Fruit fly (Drosophila melanogaster) whole organism, prepupa: ENCODE data around the gene CG31275.

Experiments used
- Blimp-1 ChIP-seq: fragments of 200-800 bp; sonication (Bioruptor generic); optimal IDR thresholded peaks from 3 replicates; lab custom pipeline; 2017; ENCODE audit warnings: missing biosample characterization, missing genetic modification characterization, mild to moderate bottlenecking, moderate library complexity, missing genetic modification reagents
- CG10631 ChIP-seq: fragments of 200-800 bp; sonication (Bioruptor generic); optimal IDR thresholded peaks from 2 replicates; lab custom pipeline; 2016; ENCODE audit warnings: missing biosample characterization, missing genetic modification characterization
- CG10669 ChIP-seq: fragments of 200-800 bp; sonication (Bioruptor generic); optimal IDR thresholded peaks from 3 replicates; lab custom pipeline; 2018; ENCODE audit warnings: missing biosample characterization, mild to moderate bottlenecking, missing genetic modification characterization, moderate library complexity
- CG11762 ChIP-seq: fragments of 200-800 bp; sonication (Bioruptor generic); optimal IDR thresholded peaks from 3 replicates; lab custom pipeline; 2016; ENCODE audit warnings: missing biosample characterization, missing genetic modification characterization; ENCODE audit not compliant: insufficient read depth
- CG11902 ChIP-seq: fragments of 200-800 bp; sonication (Bioruptor generic); optimal IDR thresholded peaks from 3 replicates; lab custom pipeline; 2016; ENCODE audit warnings: missing biosample characterization, missing genetic modification characterization
- CG15336 ChIP-seq: fragments of 200-800 bp; sonication (Bioruptor generic); IDR thresholded peaks from 2 replicates; pipeline ENCODE4 v1.3.6; 2022; ENCODE audit warnings: missing biosample characterization, missing genetic modification characterization
- CG1621 ChIP-seq: fragments of 200-800 bp; sonication (Bioruptor generic); optimal IDR thresholded peaks from 3 replicates; lab custom pipeline; 2018; ENCODE audit warnings: missing biosample characterization, mild to moderate bottlenecking, missing genetic modification characterization
- CG16779 ChIP-seq: fragments of 200-800 bp; sonication (Bioruptor generic); optimal IDR thresholded peaks from 3 replicates; lab custom pipeline; 2017; ENCODE audit warnings: missing biosample characterization, mild to moderate bottlenecking, missing genetic modification characterization
- CG3032 ChIP-seq: fragments of 200-800 bp; optimal IDR thresholded peaks from 2 replicates; lab custom pipeline; 2019; ENCODE audit warnings: missing biosample characterization, mild to moderate bottlenecking, missing genetic modification characterization, moderate library complexity
- CG31627 ChIP-seq: fragments of 200-800 bp; sonication (Bioruptor generic); optimal IDR thresholded peaks from 3 replicates; lab custom pipeline; 2016; ENCODE audit warnings: missing biosample characterization, missing genetic modification characterization
- CG32006 ChIP-seq: fragments of 200-800 bp; sonication (Bioruptor generic); optimal IDR thresholded peaks from 3 replicates; lab custom pipeline; 2017; ENCODE audit warnings: missing biosample characterization, mild to moderate bottlenecking, missing genetic modification characterization
- CG3919 ChIP-seq: fragments of 200-800 bp; sonication (Bioruptor generic); optimal IDR thresholded peaks from 3 replicates; lab custom pipeline; 2016; ENCODE audit warnings: missing biosample characterization, missing genetic modification characterization
- CG4318 ChIP-seq: fragments of 200-800 bp; sonication (Bioruptor generic); optimal IDR thresholded peaks from 3 replicates; lab custom pipeline; 2017; ENCODE audit warnings: missing biosample characterization, mild to moderate bottlenecking, missing genetic modification characterization
- CG6163 ChIP-seq: fragments of 200-800 bp; sonication (Bioruptor generic); IDR thresholded peaks from 3 replicates; pipeline ENCODE4 v1.3.6; 2022; ENCODE audit warnings: missing biosample characterization, missing genetic modification characterization
- CG6276 ChIP-seq: fragments of 200-800 bp; sonication (Bioruptor generic); optimal IDR thresholded peaks from 2 replicates; lab custom pipeline; 2017; ENCODE audit warnings: missing biosample characterization, mild to moderate bottlenecking, missing genetic modification characterization
- CG6792 ChIP-seq: fragments of 200-800 bp; sonication (Bioruptor generic); optimal IDR thresholded peaks from 3 replicates; lab custom pipeline; 2016; ENCODE audit warnings: missing biosample characterization, missing genetic modification characterization
- CG6854 ChIP-seq: fragments of 200-800 bp; sonication (Bioruptor generic); optimal IDR thresholded peaks from 2 replicates; lab custom pipeline; 2017; ENCODE audit warnings: missing biosample characterization, mild to moderate bottlenecking, missing genetic modification characterization
- CG7368 ChIP-seq: fragments of 200-800 bp; sonication (Bioruptor generic); optimal IDR thresholded peaks from 3 replicates; lab custom pipeline; 2016; ENCODE audit warnings: missing biosample characterization, missing genetic modification characterization
- CG8119 ChIP-seq: fragments of 200-800 bp; sonication (Bioruptor generic); IDR thresholded peaks from 3 replicates; pipeline ENCODE4 v1.3.6; 2022; ENCODE audit warnings: missing biosample characterization, missing genetic modification characterization
- CG8632 ChIP-seq: fragments of 200-800 bp; sonication (Bioruptor generic); optimal IDR thresholded peaks from 3 replicates; lab custom pipeline; 2016; ENCODE audit warnings: missing biosample characterization, missing genetic modification characterization
- CG9139 ChIP-seq: fragments of 200-800 bp; sonication (Bioruptor generic); optimal IDR thresholded peaks from 3 replicates; lab custom pipeline; 2017; ENCODE audit warnings: missing biosample characterization, mild to moderate bottlenecking, missing genetic modification characterization
- Eip75B ChIP-seq: fragments of 200-800 bp; sonication (Bioruptor generic); optimal IDR thresholded peaks from 3 replicates; lab custom pipeline; 2016; ENCODE audit warnings: missing biosample characterization, missing genetic modification characterization
- Eip78C ChIP-seq: fragments of 200-800 bp; sonication (Bioruptor generic); peaks from one replicate; lab custom pipeline; 2016; ENCODE audit warnings: missing biosample characterization, missing genetic modification characterization
- Eip93F ChIP-seq: fragments of 200-800 bp; sonication (Bioruptor generic); optimal IDR thresholded peaks from 2 replicates; lab custom pipeline; 2016; ENCODE audit warnings: missing biosample characterization, mild to moderate bottlenecking, missing genetic modification characterization
- Ets21C ChIP-seq: fragments of 200-800 bp; sonication (Bioruptor generic); optimal IDR thresholded peaks from 3 replicates; lab custom pipeline; 2016; ENCODE audit warnings: missing biosample characterization, missing genetic modification characterization
- Hr39 ChIP-seq: fragments of 200-800 bp; sonication (Bioruptor generic); optimal IDR thresholded peaks from 2 replicates; lab custom pipeline; 2016; ENCODE audit warnings: missing biosample characterization, missing genetic modification characterization
- Hr4 ChIP-seq: fragments of 200-800 bp; sonication (Bioruptor generic); optimal IDR thresholded peaks from 3 replicates; lab custom pipeline; 2016; ENCODE audit warnings: missing biosample characterization, missing genetic modification characterization
- Lpt ChIP-seq: fragments of 200-800 bp; sonication (Bioruptor generic); optimal IDR thresholded peaks from 3 replicates; lab custom pipeline; 2016; ENCODE audit warnings: missing biosample characterization, missing genetic modification characterization
- Met ChIP-seq: fragments of 200-800 bp; sonication (Bioruptor generic); optimal IDR thresholded peaks from 3 replicates; lab custom pipeline; 2016; ENCODE audit warnings: missing biosample characterization, missing genetic modification characterization
- OdsH ChIP-seq: fragments of 200-800 bp; sonication (Bioruptor generic); optimal IDR thresholded peaks from 3 replicates; lab custom pipeline; 2016; ENCODE audit warnings: missing biosample characterization, missing genetic modification characterization
- Smox ChIP-seq: fragments of 200-800 bp; sonication (Bioruptor generic); optimal IDR thresholded peaks from 3 replicates; lab custom pipeline; 2016; ENCODE audit warnings: missing biosample characterization, missing genetic modification characterization
- Sox102F ChIP-seq: fragments of 200-800 bp; sonication (Bioruptor generic); optimal IDR thresholded peaks from 2 replicates; lab custom pipeline; 2016; ENCODE audit warnings: missing biosample characterization, mild to moderate bottlenecking, missing genetic modification characterization
- Sox14 ChIP-seq: fragments of 200-800 bp; sonication (Bioruptor generic); optimal IDR thresholded peaks from 3 replicates; lab custom pipeline; 2016; ENCODE audit warnings: missing biosample characterization, missing genetic modification characterization
- Sox15 ChIP-seq: fragments of 200-800 bp; sonication (Bioruptor generic); optimal IDR thresholded peaks from 3 replicates; lab custom pipeline; 2016; ENCODE audit warnings: missing biosample characterization, missing genetic modification characterization
- achi ChIP-seq: fragments of 200-800 bp; sonication (Bioruptor generic); optimal IDR thresholded peaks from 3 replicates; lab custom pipeline; 2016; ENCODE audit warnings: missing biosample characterization, missing genetic modification characterization
- acj6 ChIP-seq: fragments of 200-800 bp; sonication (Bioruptor generic); optimal IDR thresholded peaks from 3 replicates; lab custom pipeline; 2016; ENCODE audit warnings: missing biosample characterization, missing genetic modification characterization
- dac ChIP-seq: fragments of 200-800 bp; sonication (Bioruptor generic); optimal IDR thresholded peaks from 2 replicates; lab custom pipeline; 2017; ENCODE audit warnings: missing biosample characterization, mild to moderate bottlenecking, missing genetic modification characterization
- eg ChIP-seq: fragments of 200-800 bp; sonication (Bioruptor generic); IDR thresholded peaks from 3 replicates; pipeline ENCODE4 v1.3.6; 2022; ENCODE audit warnings: missing biosample characterization, missing genetic modification characterization
- esn ChIP-seq: fragments of 200-800 bp; sonication (Bioruptor generic); optimal IDR thresholded peaks from 2 replicates; lab custom pipeline; 2016; ENCODE audit warnings: missing biosample characterization, mild to moderate bottlenecking, missing genetic modification characterization, moderate library complexity
- fd59A ChIP-seq: fragments of 200-800 bp; sonication (Bioruptor generic); optimal IDR thresholded peaks from 2 replicates; lab custom pipeline; 2017; ENCODE audit warnings: missing biosample characterization, mild to moderate bottlenecking, missing genetic modification characterization, missing genetic modification reagents
- fd85E ChIP-seq: fragments of 200-800 bp; sonication (Bioruptor generic); optimal IDR thresholded peaks from 3 replicates; lab custom pipeline; 2016; ENCODE audit warnings: missing biosample characterization, missing genetic modification characterization
- fkh ChIP-seq: fragments of 200-800 bp; sonication (Bioruptor generic); optimal IDR thresholded peaks from 3 replicates; lab custom pipeline; 2017; ENCODE audit warnings: missing biosample characterization, mild to moderate bottlenecking, missing genetic modification characterization, moderate library complexity
- salr ChIP-seq, 2 experiments: fragments of 200-800 bp; sonication (Bioruptor generic); optimal IDR thresholded peaks; 3 replicates each; lab custom pipeline; 2016 to 2018; ENCODE audit warnings: missing biosample characterization in 2 of 2, missing genetic modification characterization in 2 of 2, mild to moderate bottlenecking in 1 of 2
- ss ChIP-seq, 2 experiments: fragments of 200-800 bp; sonication (Bioruptor generic); optimal IDR thresholded peaks; 2 replicates in 1 of 2; 3 replicates in 1 of 2; lab custom pipeline; 2017 to 2018; ENCODE audit warnings: mild to moderate bottlenecking in 2 of 2, missing biosample characterization in 2 of 2, missing genetic modification characterization in 2 of 2, moderate library complexity in 1 of 2
- svp ChIP-seq: fragments of 200-800 bp; sonication (Bioruptor generic); peaks from one replicate; lab custom pipeline; 2016; ENCODE audit warnings: missing biosample characterization, missing genetic modification characterization
- topi ChIP-seq: fragments of 200-800 bp; sonication (Bioruptor generic); optimal IDR thresholded peaks from 3 replicates; lab custom pipeline; 2016; ENCODE audit warnings: missing biosample characterization, missing genetic modification characterization
- vri ChIP-seq: fragments of 200-800 bp; sonication (Bioruptor generic); optimal IDR thresholded peaks from 3 replicates; lab custom pipeline; 2016; ENCODE audit warnings: missing biosample characterization, mild to moderate bottlenecking, missing genetic modification characterization

Gene CG31275

DNA sequence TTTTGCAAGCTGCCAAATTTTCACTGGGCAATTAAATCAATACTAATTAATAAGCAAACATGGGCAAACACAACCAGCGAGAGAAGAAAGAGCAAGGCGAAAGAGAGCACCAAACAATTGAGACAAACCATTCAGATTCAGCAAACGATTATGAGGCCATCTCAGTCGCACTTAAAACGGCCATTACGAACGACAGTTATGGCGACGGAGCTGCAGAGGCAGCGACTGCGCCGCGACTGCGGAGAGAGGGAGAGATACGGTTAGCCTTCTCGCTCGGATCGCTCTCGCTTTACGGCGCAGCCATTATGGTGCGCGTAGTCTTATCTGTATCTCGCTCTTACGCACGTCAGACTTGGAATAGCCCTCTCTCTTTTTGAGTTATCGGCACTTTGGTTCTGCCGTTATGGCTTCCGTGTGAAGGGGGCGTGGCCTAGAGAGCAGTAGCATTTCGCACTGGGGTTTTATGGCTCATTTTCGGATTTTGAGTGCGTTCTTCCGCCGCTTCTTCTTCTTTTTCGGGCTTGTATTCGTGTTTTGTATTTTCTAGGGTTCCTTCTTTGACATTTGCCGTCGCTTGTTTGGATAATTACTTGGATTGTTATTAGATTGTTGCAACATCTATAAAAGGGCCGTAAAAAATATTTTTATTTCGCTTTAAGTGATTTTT, 12.9 kb upstream of the CG31275 start:
- TF ChIP-seq topi = no peak
- TF ChIP-seq Blimp-1 (GFP tag; lab: Kevin White, UChicago) = no peak
- TF ChIP-seq CG6163 (GFP tag; lab: Robert Waterston, UW) = peak; percentile 17; the same call in 1 of the 3 replicates
- no peak for TF ChIP-seq CG11902 (GFP tag; lab: Kevin White, UChicago)
- TF ChIP-seq eg (GFP tag; lab: Robert Waterston, UW) = 0 out of 3 replicates have a peak, but pooled peaks have one; percentile 26
- no peak for TF ChIP-seq Met (GFP tag; lab: Kevin White, UChicago)
- TF ChIP-seq CG6792 (GFP tag; lab: Kevin White, UChicago) = no peak
- TF ChIP-seq fkh (GFP tag; lab: Kevin White, UChicago) = no peak
- TF ChIP-seq CG6854 (GFP tag; lab: Kevin White, UChicago) = no peak
- TF ChIP-seq Eip78C = peak; percentile 62
- TF ChIP-seq vri (GFP tag; lab: Kevin White, UChicago) = no peak
- no peak for TF ChIP-seq Smox (GFP tag; lab: Kevin White, UChicago)
- no peak for TF ChIP-seq CG9139
- TF ChIP-seq CG8119 (GFP tag; lab: Robert Waterston, UW) = 0 out of 3 replicates have a peak, but pooled peaks have one; percentile 11
- TF ChIP-seq CG15336 (GFP tag; lab: Robert Waterston, UW) = no peak
- no peak for TF ChIP-seq CG31627 (GFP tag; lab: Kevin White, UChicago)
- peak; percentile 1 for TF ChIP-seq Sox14 (GFP tag; lab: Kevin White, UChicago)
- TF ChIP-seq CG3919 (GFP tag; lab: Kevin White, UChicago) = no peak
- TF ChIP-seq CG3032 (tag; lab: Kevin White, UChicago) = no peak
- no peak for TF ChIP-seq CG11762 (GFP tag; lab: Kevin White, UChicago)
- no peak for TF ChIP-seq CG4318 (GFP tag; lab: Kevin White, UChicago)
- TF ChIP-seq achi (GFP tag; lab: Kevin White, UChicago) = no peak
- no peak for TF ChIP-seq Lpt
- TF ChIP-seq ss (GFP tag; optimal IDR thresholded peaks at IDR 0.05; lab: Kevin White, UChicago) = no peak
- no peak for TF ChIP-seq Eip93F (GFP tag; lab: Kevin White, UChicago)
- no peak for TF ChIP-seq Sox102F
- TF ChIP-seq esn (GFP tag; lab: Kevin White, UChicago) = no peak
- peak; percentile 61 for TF ChIP-seq svp (GFP tag; lab: Kevin White, UChicago)
- TF ChIP-seq CG10631 (GFP tag; lab: Kevin White, UChicago) = no peak
- TF ChIP-seq CG32006 (GFP tag; lab: Kevin White, UChicago) = no peak
- no peak for TF ChIP-seq CG1621 (tag; lab: Kevin White, UChicago)
- no peak for TF ChIP-seq Hr39 (GFP tag; lab: Kevin White, UChicago)
- TF ChIP-seq dac (GFP tag; lab: Kevin White, UChicago) = no peak
- TF ChIP-seq CG7368 (GFP tag; lab: Kevin White, UChicago) = no peak
- TF ChIP-seq CG10669 (GFP tag; lab: Kevin White, UChicago) = no peak
- TF ChIP-seq Hr4 = no peak
- no peak for TF ChIP-seq Eip75B
- TF ChIP-seq CG16779 = no peak
- TF ChIP-seq OdsH (GFP tag; lab: Kevin White, UChicago) = no peak
- TF ChIP-seq Ets21C (GFP tag; lab: Kevin White, UChicago) = no peak
- TF ChIP-seq CG8632 = no peak
- no peak for TF ChIP-seq Sox15 (GFP tag; lab: Kevin White, UChicago)

DNA sequence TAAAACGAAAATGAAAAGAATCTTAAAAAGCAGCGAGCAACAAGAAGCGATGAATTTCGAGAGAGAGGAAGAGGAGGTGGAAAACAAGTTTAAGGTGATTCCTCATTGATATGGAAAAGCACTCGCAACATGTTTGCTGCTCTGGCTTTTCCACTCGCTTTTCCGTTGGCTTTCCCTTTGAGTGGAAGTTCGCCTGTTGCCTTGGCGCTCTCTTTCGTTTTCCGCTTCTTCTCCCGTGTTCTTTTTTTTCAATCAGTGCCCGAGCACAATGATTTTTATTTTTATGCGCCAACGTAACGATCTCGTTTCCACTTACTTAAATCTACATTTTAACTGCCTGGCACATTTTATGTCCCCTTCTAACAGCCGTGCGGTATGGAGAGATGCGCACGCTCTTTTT, 12.3 kb upstream of the CG31275 start:
- TF ChIP-seq acj6 (GFP tag; lab: Kevin White, UChicago) = no peak
- no peak for TF ChIP-seq CG15336 (GFP tag; lab: Robert Waterston, UW)
- TF ChIP-seq CG6276 (GFP tag; lab: Kevin White, UChicago) = peak; percentile 15
- peak in 1 of 2 experiments; percentile 19 for TF ChIP-seq ss (GFP tag; optimal IDR thresholded peaks at IDR 0.05; lab: Kevin White, UChicago)
- TF ChIP-seq dac (GFP tag; lab: Kevin White, UChicago) = peak; percentile 28
- no peak for TF ChIP-seq Ets21C (GFP tag; lab: Kevin White, UChicago)
- TF ChIP-seq topi = no peak
- no peak for TF ChIP-seq CG11762 (GFP tag; lab: Kevin White, UChicago)
- TF ChIP-seq Met (GFP tag; lab: Kevin White, UChicago) = no peak
- TF ChIP-seq CG3032 (tag; lab: Kevin White, UChicago) = no peak
- TF ChIP-seq Sox15 (GFP tag; lab: Kevin White, UChicago) = no peak
- TF ChIP-seq Blimp-1 (GFP tag; lab: Kevin White, UChicago) = no peak
- TF ChIP-seq fd59A (GFP tag; lab: Kevin White, UChicago) = no peak
- TF ChIP-seq Lpt = no peak
- TF ChIP-seq CG6163 (GFP tag; lab: Robert Waterston, UW) = no peak
- no peak for TF ChIP-seq fkh (GFP tag; lab: Kevin White, UChicago)
- TF ChIP-seq CG32006 (GFP tag; lab: Kevin White, UChicago) = peak; percentile 49
- TF ChIP-seq CG3919 (GFP tag; lab: Kevin White, UChicago) = no peak
- no peak for TF ChIP-seq Smox (GFP tag; lab: Kevin White, UChicago)
- TF ChIP-seq eg (GFP tag; lab: Robert Waterston, UW) = peak; percentile 76
- no peak for TF ChIP-seq fd85E (GFP tag; lab: Kevin White, UChicago)
- TF ChIP-seq salr (GFP tag; optimal IDR thresholded peaks at IDR 0.05; lab: Kevin White, UChicago) = peak in 1 of 2 experiments; percentile 38
- TF ChIP-seq CG8632 = no peak
- TF ChIP-seq CG8119 (GFP tag; lab: Robert Waterston, UW) = peak; percentile 43; the same call in 1 of the 3 replicates
